Fruit fly (Drosophila melanogaster) whole organism, larva: ENCODE measurements around the gene Nepl13.
A peak's percentile ranks its signal among the peaks of the same experiment; 100 is the strongest.

Experiments used
- noc ChIP-seq: fragments of 200-800 bp; sonication (Bioruptor generic); optimal IDR thresholded peaks from 3 replicates; lab custom pipeline; 2019; ENCODE audit warnings: missing biosample characterization, mild to moderate bottlenecking, missing genetic modification characterization, moderate library complexity

The Nepl13 gene

DNA sequence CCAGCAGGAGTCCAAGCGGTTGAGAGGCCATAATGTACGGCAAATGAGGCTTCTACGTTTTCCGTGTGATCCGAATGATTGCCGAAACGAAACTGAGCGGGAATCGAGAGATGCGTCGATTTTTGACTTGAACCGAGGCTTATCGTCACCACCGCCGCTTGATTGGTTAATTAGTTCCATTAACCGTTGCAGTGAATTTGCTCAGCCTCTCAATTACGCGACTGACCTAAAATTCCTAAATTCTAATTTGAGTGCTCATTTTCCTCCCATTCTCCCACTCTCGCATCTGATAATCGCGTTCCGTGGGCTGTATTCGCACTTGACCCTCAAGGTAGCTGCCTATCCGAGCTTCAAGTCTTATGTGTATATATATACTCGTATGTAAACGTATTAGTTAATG, 5.2 kb upstream of the Nepl13 start, which contains the start of gene Nepl15:
Gene Nepl15, minus strand, starts transcription at position 101 of the 400 bp plus-strand sequence.
- TF ChIP-seq noc (tag; lab: Kevin White, UChicago): no peak

DNA sequence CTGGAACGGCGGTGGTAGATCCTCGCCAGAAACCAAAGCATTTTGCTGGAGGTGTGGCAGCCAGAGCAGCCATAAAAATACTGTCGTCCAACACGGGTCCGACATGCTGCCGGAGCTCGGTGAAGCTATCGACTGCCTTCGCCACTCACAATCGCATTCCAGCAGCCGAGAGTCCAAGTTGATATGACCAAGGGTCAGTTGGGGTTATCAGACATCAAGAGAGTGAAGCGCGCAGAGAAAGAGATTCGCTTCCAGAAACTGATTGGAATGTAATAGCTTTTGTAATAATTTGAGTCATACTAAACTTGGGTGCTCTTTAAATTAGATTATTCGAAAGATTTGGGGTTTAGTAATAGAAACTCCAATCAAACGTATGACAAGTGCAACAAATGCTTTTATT, 2.7 kb upstream of the Nepl13 start, which contains the start of gene Nepl14:
Gene Nepl14, minus strand, starts transcription at position 125 of the 400 bp plus-strand sequence.
- TF ChIP-seq noc (tag; lab: Kevin White, UChicago): no peak

DNA sequence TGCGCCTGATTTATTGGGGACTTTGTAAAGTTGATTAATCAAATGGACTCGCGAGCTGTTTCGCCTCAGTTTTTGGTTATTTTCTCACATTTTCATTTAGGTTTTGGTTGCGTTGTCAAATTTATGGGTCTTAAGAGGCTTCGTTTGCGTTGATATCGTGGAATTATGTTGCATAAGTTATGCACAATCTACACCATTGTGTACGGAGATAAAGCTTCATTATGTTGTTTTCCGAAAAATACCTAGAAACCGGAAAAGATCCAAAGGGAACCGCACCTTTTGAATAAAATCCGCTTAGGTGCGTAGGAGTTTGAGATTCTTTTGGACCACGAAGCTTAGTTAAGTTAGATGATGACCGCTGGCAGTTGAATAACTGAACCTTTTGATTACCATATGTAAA, 3.8 kb downstream of the Nepl13 start:
- no peak for TF ChIP-seq noc (tag; lab: Kevin White, UChicago)

DNA sequence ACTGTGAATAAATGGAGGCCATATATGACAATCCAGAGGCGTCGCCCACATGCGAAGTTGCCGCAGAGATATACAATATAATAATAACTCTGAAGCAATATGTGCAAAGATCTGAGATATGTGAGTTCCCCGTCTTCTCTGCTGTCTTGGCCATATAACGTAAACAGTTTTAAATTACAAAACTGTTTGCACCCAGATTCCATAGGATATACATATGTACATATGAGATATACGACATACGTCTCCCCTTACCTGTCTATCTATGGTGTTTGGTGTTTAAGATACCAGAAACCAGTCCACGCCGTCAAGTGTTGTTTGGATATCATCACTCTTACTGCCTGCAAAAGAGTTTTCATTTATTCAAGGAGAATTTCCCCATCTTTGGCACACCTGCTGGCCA, 4.6 kb downstream of the Nepl13 start:
- no peak for TF ChIP-seq noc (tag; lab: Kevin White, UChicago)

DNA sequence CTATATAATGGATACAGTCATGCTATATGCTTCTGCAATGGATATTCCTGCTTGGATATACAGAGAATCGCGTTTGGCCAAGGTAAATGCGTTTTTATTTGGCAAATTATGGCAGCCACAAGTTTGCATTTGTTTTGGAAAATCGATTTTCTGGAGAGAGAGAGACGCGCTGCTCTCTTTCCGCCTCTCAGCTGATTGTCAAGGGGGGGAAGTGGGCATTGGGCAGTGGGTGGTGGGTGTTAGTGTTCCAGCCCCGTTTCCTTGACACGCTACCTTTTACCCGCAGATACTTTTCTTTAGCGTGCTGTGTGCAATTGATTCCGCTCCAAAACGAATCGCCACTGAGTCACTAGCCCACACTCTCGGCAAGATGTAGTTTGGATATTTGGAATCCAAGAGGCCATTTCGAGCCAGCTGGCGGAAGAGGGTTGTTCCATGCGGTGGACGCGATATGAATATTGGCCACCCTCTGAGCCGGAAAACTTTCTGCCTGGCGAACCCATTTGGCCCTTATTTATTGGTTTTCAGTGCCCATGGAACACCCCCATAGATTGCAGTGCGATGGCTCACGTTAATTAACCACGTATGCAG, 5.6 kb downstream of the Nepl13 start:
- no peak for TF ChIP-seq noc (tag; lab: Kevin White, UChicago)

DNA sequence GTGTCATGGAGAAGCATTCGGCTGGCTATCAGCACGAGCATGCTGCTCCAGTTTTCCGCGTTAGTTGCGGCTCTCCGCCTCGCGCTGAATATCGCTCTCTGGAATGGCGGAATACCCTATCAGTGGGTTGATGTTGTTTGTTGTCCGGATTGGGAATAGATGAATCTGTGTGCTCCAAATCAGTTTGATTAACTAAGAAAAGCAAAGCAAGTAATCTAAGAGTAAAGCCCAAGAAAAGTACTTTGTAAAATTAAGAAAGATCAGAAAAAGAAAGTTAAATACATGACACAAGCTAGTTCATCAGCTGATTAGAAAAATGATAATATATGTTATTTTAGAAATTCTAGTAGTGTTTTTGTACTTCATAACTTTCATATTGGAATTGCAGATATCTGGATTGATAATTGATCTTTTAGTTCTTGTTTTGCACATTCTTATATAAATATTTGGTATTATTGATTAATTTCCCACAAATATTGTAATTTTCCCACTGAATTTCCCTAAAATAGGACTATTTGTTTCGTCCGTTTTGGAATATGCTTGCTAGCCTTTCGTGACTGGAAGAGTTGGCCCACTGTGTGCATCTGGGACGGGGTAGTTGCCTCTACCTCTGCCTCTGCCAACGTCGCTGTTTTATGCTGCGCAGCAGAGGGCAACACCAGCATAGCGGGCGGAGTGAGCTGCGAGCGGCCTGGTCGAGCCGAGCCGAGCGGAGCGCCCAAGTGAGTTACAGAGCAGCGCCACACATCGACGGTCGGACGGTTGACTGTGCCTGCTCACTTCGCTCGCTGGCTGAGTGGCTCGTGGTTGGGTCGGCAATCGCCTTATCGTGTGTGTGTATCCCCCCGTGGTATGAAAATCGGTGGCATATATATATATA, 6.7 kb downstream of the Nepl13 start:
- TF ChIP-seq noc (tag; lab: Kevin White, UChicago): peak; percentile 49

DNA sequence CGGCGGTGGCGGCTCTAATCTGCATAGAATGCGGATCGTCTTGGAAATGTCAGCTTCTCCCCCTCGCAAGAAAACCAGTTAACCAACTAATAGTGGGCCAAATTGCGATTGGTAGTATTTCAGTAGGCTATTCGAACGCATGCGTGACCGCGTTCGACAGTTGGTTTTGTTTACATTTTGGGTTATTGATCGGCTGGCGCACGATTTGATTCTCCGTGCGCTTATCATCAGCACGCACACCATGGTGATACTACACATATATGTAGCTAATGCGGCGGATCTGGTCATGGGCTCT, 7.3 kb downstream of the Nepl13 start:
- TF ChIP-seq noc (tag; lab: Kevin White, UChicago): no peak

DNA sequence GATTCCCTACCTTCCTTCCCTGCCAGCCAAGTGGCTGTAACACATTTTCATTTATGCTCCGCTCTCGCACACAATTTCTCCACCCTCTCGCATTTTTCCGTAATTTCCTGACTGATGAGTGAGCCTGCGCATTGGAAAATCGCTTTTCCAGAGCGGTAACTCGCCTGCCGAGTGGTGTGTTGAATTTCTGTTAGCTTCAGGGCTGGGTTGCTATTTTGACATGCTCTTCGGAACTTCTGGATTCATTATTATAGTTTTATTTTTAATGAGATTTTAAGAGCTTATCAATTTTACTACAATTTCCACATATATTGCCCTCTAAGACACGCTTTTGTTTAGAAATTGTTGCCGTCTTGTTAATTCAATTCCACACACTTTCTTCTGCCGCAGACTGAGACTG, 7.9 kb downstream of the Nepl13 start:
- TF ChIP-seq noc (tag; lab: Kevin White, UChicago): no peak

DNA sequence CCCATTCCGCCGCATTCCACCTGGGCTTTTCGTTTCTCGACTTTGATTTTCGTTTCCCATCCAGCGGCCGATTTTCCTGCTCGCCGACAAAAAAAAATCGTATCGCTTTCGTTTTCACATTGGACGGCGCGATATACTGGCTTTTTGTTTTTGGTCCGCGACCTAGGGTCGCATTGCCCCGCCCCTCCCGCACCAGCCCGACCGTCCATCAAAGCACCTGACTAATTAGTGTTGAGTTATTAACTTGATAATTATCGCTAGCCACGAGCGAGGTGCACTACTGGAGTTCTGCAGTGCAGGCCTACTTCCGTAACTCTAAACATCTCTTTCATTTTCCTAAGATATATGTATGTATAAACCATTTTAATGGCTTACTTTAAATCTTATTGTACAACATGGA, 9.2 kb downstream of the Nepl13 start:
- TF ChIP-seq noc (tag; lab: Kevin White, UChicago): no peak

DNA sequence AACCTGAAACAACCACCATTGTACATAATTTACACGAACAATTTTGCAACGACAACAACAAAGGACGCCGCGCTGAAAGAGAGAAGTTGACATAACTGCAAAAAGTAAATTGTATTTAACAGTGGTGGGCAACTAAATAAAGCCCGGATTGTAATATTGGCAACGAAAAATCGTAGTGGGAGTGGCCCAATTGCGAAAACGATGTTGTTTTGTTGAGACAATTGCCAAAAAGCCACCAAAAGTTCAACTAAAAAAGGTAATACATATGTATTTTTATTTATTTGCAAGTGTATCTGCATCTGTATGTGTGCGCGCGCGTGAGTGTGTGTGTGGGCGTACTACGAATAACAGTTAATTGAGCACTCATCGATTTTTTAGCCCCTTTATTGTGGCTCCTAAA, 9.8 kb downstream of the Nepl13 start:
- TF ChIP-seq noc (tag; lab: Kevin White, UChicago): no peak

DNA sequence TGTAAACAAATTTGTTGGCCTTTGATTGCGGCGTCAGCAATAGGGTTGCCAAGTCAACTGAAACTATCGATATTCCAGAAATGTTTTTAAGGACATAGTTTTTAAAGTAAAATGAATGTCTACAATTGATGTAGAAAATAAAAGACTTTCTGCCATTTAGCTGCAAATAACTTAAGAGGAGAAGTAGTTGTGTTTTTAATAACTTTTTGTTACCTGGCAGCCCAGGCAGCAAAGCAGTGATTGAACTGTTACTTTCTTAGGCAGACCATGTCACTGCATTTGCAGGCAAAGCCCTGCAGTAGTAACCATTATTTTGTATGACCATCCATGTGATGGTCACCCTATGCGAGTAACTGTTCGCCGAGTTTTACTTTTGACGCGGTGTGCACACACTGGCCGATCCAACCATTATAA, 10.3 kb downstream of the Nepl13 start, which contains the start of the genes rumi, CG7029 and Usp12-46:
Gene rumi, minus strand, starts transcription at position 64 of the 414 bp plus-strand sequence.
Gene CG7029, plus strand, starts transcription at position 368 of the 414 bp plus-strand sequence.
Gene Usp12-46, plus strand, starts transcription at position 368 of the 414 bp plus-strand sequence.
- TF ChIP-seq noc (tag; lab: Kevin White, UChicago): peak; percentile 82

DNA sequence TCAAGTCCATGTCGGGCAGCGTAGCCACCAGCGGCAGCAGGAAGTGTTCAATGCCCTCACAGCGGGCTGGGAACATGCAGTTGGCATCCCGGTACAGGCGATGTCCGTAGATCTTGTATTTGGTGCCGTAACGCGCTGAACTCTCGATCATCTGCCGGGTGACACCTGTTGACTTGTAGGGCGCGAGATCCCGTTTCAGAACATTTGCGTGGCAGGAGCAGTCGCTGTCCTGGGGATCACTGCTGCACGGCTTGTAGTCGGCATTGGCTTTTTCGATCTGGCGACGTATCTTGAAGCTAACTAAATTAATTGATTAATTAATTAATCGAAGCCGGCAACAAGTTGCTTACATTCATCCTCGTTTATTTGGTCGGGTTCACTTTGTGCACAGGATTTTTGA, 10.8 kb downstream of the Nepl13 start:
- TF ChIP-seq noc (tag; lab: Kevin White, UChicago): no peak

DNA sequence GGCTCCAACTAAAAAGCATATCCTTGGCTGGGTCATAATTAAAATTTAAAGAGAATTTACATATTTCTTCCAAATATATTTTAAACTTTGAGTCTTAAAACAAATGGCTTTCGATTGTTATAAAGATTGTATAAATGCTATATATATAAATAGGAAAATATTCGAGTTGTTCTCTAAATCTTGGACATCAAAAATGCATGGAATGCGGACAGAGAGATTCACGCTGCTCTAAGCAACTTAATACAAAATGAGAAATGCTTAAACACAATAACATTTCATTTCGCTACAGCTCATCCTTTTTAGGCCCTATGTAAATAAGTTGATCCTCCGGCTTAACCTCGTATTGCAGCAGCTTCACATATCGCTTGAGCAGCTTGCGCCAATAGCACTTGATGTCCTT, 11.9 kb downstream of the Nepl13 start, which contains the start of gene CG31139:
Gene CG31139, minus strand, starts transcription at position 101 of the 400 bp plus-strand sequence.
- TF ChIP-seq noc (tag; lab: Kevin White, UChicago): no peak

DNA sequence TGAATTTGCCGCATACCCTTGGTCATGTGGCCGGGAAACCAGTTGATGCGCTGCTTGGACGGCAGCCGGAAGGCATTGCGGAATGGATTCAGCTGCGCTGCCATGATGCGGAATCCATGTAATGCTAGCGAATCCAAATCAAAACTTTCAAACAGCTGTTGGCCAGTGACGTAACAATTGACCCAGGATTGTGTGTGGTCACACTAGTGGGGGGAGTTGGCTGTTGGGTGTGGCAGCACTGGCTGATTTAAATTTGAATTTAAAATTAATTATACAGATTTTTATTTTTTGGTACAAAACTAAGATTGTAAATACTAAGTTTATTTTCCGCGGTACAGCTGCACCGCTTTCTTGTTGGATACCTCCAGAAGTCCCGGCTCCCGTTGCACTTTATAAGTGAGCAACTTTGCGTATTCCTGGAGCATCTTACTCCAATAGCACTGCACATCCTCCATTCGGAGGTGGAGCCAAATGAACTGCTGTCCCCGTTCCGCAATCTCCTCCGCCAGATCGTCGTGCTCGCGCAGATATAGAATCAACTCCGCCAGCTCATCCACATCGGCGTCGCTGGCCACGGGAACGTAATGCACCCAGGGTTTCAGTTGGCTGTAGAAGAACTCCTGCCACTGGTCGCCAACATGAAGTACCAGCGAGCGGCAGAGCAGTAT, 13.3 kb downstream of the Nepl13 start, which contains the start of gene CG17141:
Gene CG17141, minus strand, starts transcription at position 177 of the 668 bp plus-strand sequence.
- no peak for TF ChIP-seq noc (tag; lab: Kevin White, UChicago)

DNA sequence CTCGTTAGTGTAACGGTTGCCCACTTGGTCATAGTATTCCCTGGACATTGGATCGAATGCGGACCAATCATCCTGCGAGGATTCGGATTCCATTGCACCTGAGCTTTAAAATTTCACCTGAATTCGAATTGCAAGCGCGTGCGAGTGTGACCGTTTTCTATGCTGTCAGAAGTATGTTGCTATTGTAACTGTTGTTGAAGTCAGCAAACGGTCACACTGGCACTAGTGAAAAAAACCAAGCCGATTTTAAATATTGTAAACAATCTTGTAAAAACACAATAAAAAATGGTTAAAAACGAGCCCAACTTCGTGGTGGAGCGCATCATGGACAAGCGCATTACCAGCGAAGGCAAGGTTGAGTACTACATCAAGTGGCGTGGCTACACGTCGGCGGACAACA, 15.4 kb downstream of the Nepl13 start, which contains the start of the genes vret and HP1c:
Gene vret, minus strand, starts transcription at position 150 of the 400 bp plus-strand sequence.
Gene HP1c, plus strand, starts transcription at position 189 of the 400 bp plus-strand sequence.
- TF ChIP-seq noc (tag; lab: Kevin White, UChicago): no peak

DNA sequence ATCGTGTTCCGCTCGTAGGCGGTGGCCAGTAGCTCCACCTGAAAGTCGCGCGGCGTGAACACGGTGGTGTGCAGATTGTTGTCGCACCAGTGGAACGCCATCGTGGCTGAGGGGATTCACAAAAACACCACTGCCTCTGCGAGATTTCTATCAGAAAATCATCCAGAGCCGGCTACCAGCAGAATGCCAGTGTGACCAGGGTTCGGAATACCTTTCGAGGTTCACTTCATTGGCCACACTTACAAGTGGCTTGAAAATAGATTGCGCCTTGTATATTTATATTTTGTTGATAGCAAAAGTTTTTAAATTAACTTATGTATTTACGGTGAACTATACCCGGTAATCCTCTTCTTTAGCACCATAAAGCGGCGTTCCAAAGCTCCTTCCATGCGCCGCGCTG, 19.9 kb downstream of the Nepl13 start, which contains the start of the genes Dcr-1 and CG6985:
Gene Dcr-1, minus strand, starts transcription at position 162 of the 400 bp plus-strand sequence.
Gene CG6985, plus strand, starts transcription at position 221 of the 400 bp plus-strand sequence.
- no peak for TF ChIP-seq noc (tag; lab: Kevin White, UChicago)
